Fruit fly (Drosophila melanogaster): ENCODE results near the gene CG31437.

- TF ChIP-seq psq (optimal IDR thresholded peaks at IDR 0.05), result no peak
- no peak for TF ChIP-seq h (optimal IDR thresholded peaks at IDR 0.05)
- no peak for TF ChIP-seq Myc (optimal IDR thresholded peaks at IDR 0.05)
- TF ChIP-seq Sin3A (optimal IDR thresholded peaks at IDR 0.05), result no peak
- no peak for TF ChIP-seq insv (optimal IDR thresholded peaks at IDR 0.05)
Measured at dm6 chr3R:25335065-25335464, 48.4 kb upstream of the CG31437 start, which contains the start of the genes CG10669 and CG11902.
